Worm (Caenorhabditis elegans): ENCODE results near the gene C27D6.15.

DNA sequence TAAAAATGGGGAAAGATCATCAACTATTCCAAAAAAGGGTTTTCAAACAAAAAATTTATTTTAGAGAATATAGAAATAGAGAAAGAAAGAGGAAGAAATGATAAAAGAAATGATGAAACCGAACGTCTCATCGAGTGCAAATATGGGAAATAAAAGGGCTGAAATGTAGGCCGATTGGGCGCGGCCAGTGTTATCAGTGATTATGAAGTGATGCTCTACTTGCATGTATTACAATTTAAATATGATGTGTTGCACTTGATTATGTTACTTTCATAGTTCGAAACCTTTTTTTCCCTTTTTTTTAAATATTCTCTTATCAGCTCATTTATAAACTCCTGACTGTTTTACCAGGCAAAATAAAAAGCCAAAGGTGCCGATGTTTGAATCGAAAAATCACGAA, 20.1 kb downstream of the C27D6.15 start:
- TF ChIP-seq him-1 (tag; optimal IDR thresholded peaks at IDR 0.05) (no peak), ccch-3 (GFP tag; optimal IDR thresholded peaks at IDR 0.05) (no peak)
